Worm (Caenorhabditis elegans): ENCODE results near the gene F09B9.5.

DNA sequence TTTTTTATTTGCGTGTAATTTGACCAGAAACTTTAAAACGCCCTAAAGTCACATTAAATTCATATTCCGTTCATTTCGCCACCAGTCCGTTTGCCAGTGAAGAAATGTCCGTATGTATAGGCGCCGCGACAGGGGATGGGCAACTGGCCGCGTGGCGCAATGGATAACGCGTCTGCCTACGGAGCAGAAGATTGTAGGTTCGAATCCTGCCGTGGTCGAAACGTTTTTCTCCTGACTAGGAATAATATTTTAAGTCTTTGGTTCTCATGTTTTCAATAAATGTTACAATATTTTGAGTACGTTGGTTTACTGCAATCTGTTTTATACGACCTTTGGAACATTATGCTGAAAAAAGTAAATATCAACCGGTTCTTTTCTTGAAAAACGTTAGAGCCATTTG, 9.6 kb upstream of the F09B9.5 start:
- TF ChIP-seq unc-3 (GFP tag; conservative IDR thresholded peaks at IDR 0.05) (0 out of 2 replicates have a peak, but pooled peaks have one; percentile 25), unc-3 (tag; optimal IDR thresholded peaks at IDR 0.05) (no peak), pax-1 (tag; optimal IDR thresholded peaks at IDR 0.05) (no peak), odd-2 (tag; optimal IDR thresholded peaks at IDR 0.05) (no peak), ets-4 (tag; optimal IDR thresholded peaks at IDR 0.05) (no peak), nfya-1 (tag; optimal IDR thresholded peaks at IDR 0.05) (no peak), tbx-2 (tag; optimal IDR thresholded peaks at IDR 0.05) (no peak), lim-6 (tag; optimal IDR thresholded peaks at IDR 0.05) (no peak), F13H6.1 (tag; optimal IDR thresholded peaks at IDR 0.05) (peak; percentile 22), rnt-1 (tag; optimal IDR thresholded peaks at IDR 0.05) (no peak), ceh-34 (tag; optimal IDR thresholded peaks at IDR 0.05) (no peak)
